Worm (Caenorhabditis elegans) whole organism, young adult: ENCODE data around the gene srlf-9.

Source experiments
- K12H6.12 ChIP-seq: fragments of 200-800 bp; sonication (Bioruptor generic); optimal IDR thresholded peaks from 2 replicates; lab custom pipeline; 2018; ENCODE audit warnings: mild to moderate bottlenecking, missing genetic modification characterization, missing compliant biosample characterization
- akir-1 ChIP-seq: fragments of 200-800 bp; sonication (Bioruptor generic); optimal IDR thresholded peaks from 2 replicates; lab custom pipeline; 2018; ENCODE audit warnings: mild to moderate bottlenecking, missing genetic modification characterization, moderate library complexity, missing compliant biosample characterization
- ceh-40 ChIP-seq: fragments of 200-800 bp; sonication (Bioruptor generic); IDR thresholded peaks from 2 replicates; pipeline ENCODE4 v1.3.6; 2022; ENCODE audit warnings: missing genetic modification characterization, missing compliant biosample characterization
- ceh-79 ChIP-seq: sonication (generic microtip); optimal IDR thresholded peaks from 2 replicates; lab custom pipeline; 2017; ENCODE audit warnings: mild to moderate bottlenecking, missing genetic modification characterization, missing compliant biosample characterization
- hlh-26 ChIP-seq: fragments of 200-800 bp; sonication (Bioruptor generic); conservative IDR thresholded peaks from 2 replicates; pipeline ENCODE4 v1.3.6; 2022; ENCODE audit warnings: missing genetic modification reagents, missing genetic modification characterization, missing compliant biosample characterization
- mel-28 ChIP-seq: sonication (generic microtip); optimal IDR thresholded peaks from 2 replicates; lab custom pipeline; 2016; ENCODE audit warnings: borderline replicate concordance, mild to moderate bottlenecking, missing genetic modification characterization, missing compliant biosample characterization
- snpc-4 ChIP-seq, 5 experiments: fragments of 150-350 bp in 1 of 5; sonication (generic microtip) in 4 of 5; optimal IDR thresholded peaks; 2 replicates each; lab custom pipeline; 2014 to 2018; ENCODE audit warnings: missing genetic modification characterization in 5 of 5, missing biosample characterization in 3 of 5, antibody characterized with exemption in 2 of 5, mild to moderate bottlenecking in 2 of 5, missing compliant biosample characterization in 2 of 5, missing genotype in 2 of 5, moderate library complexity in 2 of 5, missing genetic modification reagents in 1 of 5
- xnd-1 ChIP-seq: sonication (generic microtip); optimal IDR thresholded peaks from 2 replicates; lab custom pipeline; 2016; ENCODE audit warnings: missing genotype, missing genetic modification reagents, missing genetic modification characterization, missing compliant biosample characterization

DNA sequence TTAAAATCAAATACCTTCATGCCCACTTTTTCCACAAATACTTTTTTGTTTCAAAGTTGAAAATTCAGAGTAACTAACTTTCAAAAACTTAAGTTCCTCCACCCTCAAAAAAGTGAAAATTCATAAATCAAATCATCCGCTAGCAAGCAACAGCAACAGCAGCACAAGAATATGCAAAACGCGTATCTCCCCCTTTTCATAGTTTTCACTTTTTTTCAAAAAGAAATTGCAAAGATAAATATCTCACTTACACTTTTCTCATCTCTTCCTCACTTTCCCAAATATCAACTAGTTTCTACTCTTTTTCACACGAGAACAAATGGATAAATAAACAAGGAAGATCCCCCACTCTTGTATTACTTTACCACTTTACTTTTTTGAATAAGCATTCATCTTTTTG lies 19.9 kb downstream of the srlf-9 start:
- TF ChIP-seq snpc-4 (GFP tag; optimal IDR thresholded peaks at IDR 0.05; lab: Kevin White, UChicago) (no peak), snpc-4 (tag; optimal IDR thresholded peaks at IDR 0.05; lab: Kevin White, UChicago) (no peak), akir-1 (GFP tag; lab: Kevin White, UChicago) (no peak), K12H6.12 (tag; lab: Kevin White, UChicago) (no peak), ceh-79 (no peak), mel-28 (tag; lab: Kevin White, UChicago) (no peak), ceh-40 (no peak), hlh-26 (GFP tag; lab: Robert Waterston, UW) (no peak), xnd-1 (tag; lab: Kevin White, UChicago) (no peak)
